Worm (Caenorhabditis elegans): ENCODE measurements around the gene sre-12.

Gene sre-12

ce11 chrV:7003850-7004249, 24.9 kb upstream of the sre-12 start, which contains the start of gene srab-4:
Gene srab-4 (plus strand): TSS chrV:7004150.
- TF ChIP-seq flt-1 (GFP tag; IDR thresholded peaks at IDR 0.05) (no peak), T22C8.4 (GFP tag; IDR thresholded peaks at IDR 0.05) (no peak), ztf-23 (GFP tag; IDR thresholded peaks at IDR 0.05) (no peak), ref-1 (GFP tag; conservative IDR thresholded peaks at IDR 0.05) (no peak), cog-1 (tag; optimal IDR thresholded peaks at IDR 0.05) (no peak), med-1 (GFP tag; optimal IDR thresholded peaks at IDR 0.05; ENCODE audit: insufficient read depth) (no peak)

- no peak for TF ChIP-seq ref-1 (GFP tag; conservative IDR thresholded peaks at IDR 0.05)
Observed at ce11 chrV:7000734-7001133, 21.8 kb upstream of the sre-12 start.

- TF ChIP-seq ztf-23 (GFP tag; IDR thresholded peaks at IDR 0.05), result no peak
- TF ChIP-seq cog-1 (tag; optimal IDR thresholded peaks at IDR 0.05), result no peak
- no peak for TF ChIP-seq T22C8.4 (GFP tag; IDR thresholded peaks at IDR 0.05)
- no peak for TF ChIP-seq flt-1 (GFP tag; IDR thresholded peaks at IDR 0.05)
- no peak for TF ChIP-seq ref-1 (GFP tag; conservative IDR thresholded peaks at IDR 0.05)
- TF ChIP-seq tab-1 (GFP tag; IDR thresholded peaks at IDR 0.05), result no peak
- no peak for TF ChIP-seq med-1 (GFP tag; optimal IDR thresholded peaks at IDR 0.05; ENCODE audit: insufficient read depth)
- TF ChIP-seq klf-2 (GFP tag; conservative IDR thresholded peaks at IDR 0.05), result no peak
- no peak for TF ChIP-seq ztf-29 (GFP tag; IDR thresholded peaks at IDR 0.05)
Observed at ce11 chrV:6998303-6998884, 19.5 kb upstream of the sre-12 start, which contains the start of gene nhr-42. Gene nhr-42 (plus strand): TSS chrV:6998819.

ce11 chrV:6997041-6997552, 18.2 kb upstream of the sre-12 start, which contains the start of gene nhr-107:
Gene nhr-107 (minus strand): TSS chrV:6997091.
- TF ChIP-seq cog-1 (tag; optimal IDR thresholded peaks at IDR 0.05), result no peak

- TF ChIP-seq med-1 (GFP tag; optimal IDR thresholded peaks at IDR 0.05; ENCODE audit: insufficient read depth) (no peak), tab-1 (GFP tag; IDR thresholded peaks at IDR 0.05) (no peak), ztf-29 (GFP tag; IDR thresholded peaks at IDR 0.05) (no peak)
Observed at ce11 chrV:6993999-6994398, 15.1 kb upstream of the sre-12 start.

- no peak for TF ChIP-seq flt-1 (GFP tag; IDR thresholded peaks at IDR 0.05)
- TF ChIP-seq cog-1 (tag; optimal IDR thresholded peaks at IDR 0.05), result no peak
- no peak for TF ChIP-seq ref-1 (GFP tag; conservative IDR thresholded peaks at IDR 0.05)
- TF ChIP-seq T22C8.4 (GFP tag; IDR thresholded peaks at IDR 0.05), result no peak
- no peak for TF ChIP-seq klf-2 (GFP tag; conservative IDR thresholded peaks at IDR 0.05)
- no peak for TF ChIP-seq med-1 (GFP tag; optimal IDR thresholded peaks at IDR 0.05; ENCODE audit: insufficient read depth)
- no peak for TF ChIP-seq tab-1 (GFP tag; IDR thresholded peaks at IDR 0.05)
- no peak for TF ChIP-seq ztf-29 (GFP tag; IDR thresholded peaks at IDR 0.05)
- TF ChIP-seq ztf-23 (GFP tag; IDR thresholded peaks at IDR 0.05), result no peak
Observed at ce11 chrV:6991771-6992170, 12.9 kb upstream of the sre-12 start, which contains the start of gene nhr-162. Gene nhr-162 (minus strand): TSS chrV:6991871.

- TF ChIP-seq tab-1 (GFP tag; IDR thresholded peaks at IDR 0.05) (no peak), klf-2 (GFP tag; conservative IDR thresholded peaks at IDR 0.05) (no peak), flt-1 (GFP tag; IDR thresholded peaks at IDR 0.05) (no peak), ref-1 (GFP tag; conservative IDR thresholded peaks at IDR 0.05) (no peak), med-1 (GFP tag; optimal IDR thresholded peaks at IDR 0.05; ENCODE audit: insufficient read depth) (no peak), ztf-29 (GFP tag; IDR thresholded peaks at IDR 0.05) (no peak), ztf-23 (GFP tag; IDR thresholded peaks at IDR 0.05) (no peak), cog-1 (tag; optimal IDR thresholded peaks at IDR 0.05) (no peak), T22C8.4 (GFP tag; IDR thresholded peaks at IDR 0.05) (no peak)
Observed at ce11 chrV:6989626-6990138, 10.8 kb upstream of the sre-12 start, which contains the start of gene nhr-140. Gene nhr-140 (minus strand): TSS chrV:6989676.

ce11 chrV:6987673-6988072, 8.8 kb upstream of the sre-12 start, which contains the start of gene nhr-139:
Gene nhr-139 (minus strand): TSS chrV:6987773.
- no peak for TF ChIP-seq T22C8.4 (GFP tag; IDR thresholded peaks at IDR 0.05)
- no peak for TF ChIP-seq cog-1 (tag; optimal IDR thresholded peaks at IDR 0.05)
- no peak for TF ChIP-seq tab-1 (GFP tag; IDR thresholded peaks at IDR 0.05)
- no peak for TF ChIP-seq klf-2 (GFP tag; conservative IDR thresholded peaks at IDR 0.05)
- no peak for TF ChIP-seq ref-1 (GFP tag; conservative IDR thresholded peaks at IDR 0.05)
- no peak for TF ChIP-seq med-1 (GFP tag; optimal IDR thresholded peaks at IDR 0.05; ENCODE audit: insufficient read depth)
- TF ChIP-seq ztf-23 (GFP tag; IDR thresholded peaks at IDR 0.05), result no peak
- no peak for TF ChIP-seq flt-1 (GFP tag; IDR thresholded peaks at IDR 0.05)
- TF ChIP-seq ztf-29 (GFP tag; IDR thresholded peaks at IDR 0.05), result no peak

ce11 chrV:6985943-6986342, 7.0 kb upstream of the sre-12 start, which contains the start of gene nhr-163:
Gene nhr-163 (minus strand): TSS chrV:6986043.
- TF ChIP-seq cog-1 (tag; optimal IDR thresholded peaks at IDR 0.05) (no peak), klf-2 (GFP tag; conservative IDR thresholded peaks at IDR 0.05) (no peak), ztf-29 (GFP tag; IDR thresholded peaks at IDR 0.05) (no peak), ztf-23 (GFP tag; IDR thresholded peaks at IDR 0.05) (no peak), tab-1 (GFP tag; IDR thresholded peaks at IDR 0.05) (no peak), med-1 (GFP tag; optimal IDR thresholded peaks at IDR 0.05; ENCODE audit: insufficient read depth) (no peak), ref-1 (GFP tag; conservative IDR thresholded peaks at IDR 0.05) (no peak), flt-1 (GFP tag; IDR thresholded peaks at IDR 0.05) (no peak), T22C8.4 (GFP tag; IDR thresholded peaks at IDR 0.05) (no peak)

- no peak for TF ChIP-seq ztf-29 (GFP tag; IDR thresholded peaks at IDR 0.05)
- TF ChIP-seq flt-1 (GFP tag; IDR thresholded peaks at IDR 0.05), result no peak
- no peak for TF ChIP-seq tab-1 (GFP tag; IDR thresholded peaks at IDR 0.05)
- TF ChIP-seq ztf-23 (GFP tag; IDR thresholded peaks at IDR 0.05), result no peak
- no peak for TF ChIP-seq klf-2 (GFP tag; conservative IDR thresholded peaks at IDR 0.05)
- no peak for TF ChIP-seq T22C8.4 (GFP tag; IDR thresholded peaks at IDR 0.05)
Observed at ce11 chrV:6982813-6983212, 3.9 kb upstream of the sre-12 start, which contains the start of gene nhr-161. Gene nhr-161 (minus strand): TSS chrV:6982913.
